Worm (Caenorhabditis elegans) whole organism, young adult: Measurements from ENCODE around the gene him-14.
A peak's percentile ranks its signal among the peaks of the same experiment; 100 is the strongest.

ENCODE experiments used
- B0261.1 ChIP-seq: sonication (generic microtip); optimal IDR thresholded peaks from 2 replicates; lab custom pipeline; 2016; ENCODE audit warnings: mild to moderate bottlenecking, missing genetic modification characterization, moderate library complexity, missing compliant biosample characterization
- C06A6.2 ChIP-seq: fragments of 200-800 bp; sonication (Bioruptor generic); conservative IDR thresholded peaks from 2 replicates; pipeline ENCODE4 v1.3.6; 2022; ENCODE audit warnings: missing genetic modification characterization, missing compliant biosample characterization
- C17E4.6 ChIP-seq: fragments of 200-800 bp; sonication (Bioruptor generic); IDR thresholded peaks from 2 replicates; pipeline ENCODE4 v1.3.6; 2022; ENCODE audit warnings: missing genetic modification reagents, missing genetic modification characterization, missing compliant biosample characterization
- D2030.7 ChIP-seq: fragments of 200-800 bp; sonication (Bioruptor generic); IDR thresholded peaks from 2 replicates; pipeline ENCODE4 v1.3.6; 2022; ENCODE audit warnings: missing genetic modification reagents, missing genetic modification characterization, missing compliant biosample characterization
- F10E7.11 ChIP-seq: sonication (generic microtip); optimal IDR thresholded peaks from 2 replicates; lab custom pipeline; 2017; ENCODE audit warnings: mild to moderate bottlenecking, missing genetic modification characterization, moderate library complexity, missing compliant biosample characterization
- F33H1.4 ChIP-seq: fragments of 200-800 bp; sonication (Bioruptor generic); IDR thresholded peaks from 2 replicates; pipeline ENCODE4 v1.3.6; 2022; ENCODE audit warnings: missing genetic modification reagents, missing genetic modification characterization, missing compliant biosample characterization
- F39B2.1 ChIP-seq: fragments of 200-800 bp; sonication (Bioruptor generic); IDR thresholded peaks from 2 replicates; pipeline ENCODE4 v1.3.6; 2022; ENCODE audit warnings: missing genetic modification reagents, missing genetic modification characterization, missing compliant biosample characterization
- T07F8.4 ChIP-seq: sonication (generic microtip); optimal IDR thresholded peaks from 2 replicates; lab custom pipeline; 2016; ENCODE audit warnings: mild to moderate bottlenecking, missing genetic modification characterization, moderate library complexity, missing compliant biosample characterization
- Y53F4B.3 ChIP-seq: fragments of 200-800 bp; sonication (Bioruptor generic); IDR thresholded peaks from 2 replicates; pipeline ENCODE4 v1.3.6; 2022; ENCODE audit warnings: missing genetic modification reagents, missing genetic modification characterization, missing compliant biosample characterization
- Y53G8AR.9 ChIP-seq: fragments of 200-800 bp; sonication (Bioruptor generic); conservative IDR thresholded peaks from 2 replicates; pipeline ENCODE4 v1.3.6; 2022; ENCODE audit warnings: missing genetic modification reagents, missing genetic modification characterization, missing compliant biosample characterization
- ZK185.1 ChIP-seq: sonication (generic microtip); optimal IDR thresholded peaks from 2 replicates; lab custom pipeline; 2016; ENCODE audit warnings: mild to moderate bottlenecking, missing genetic modification characterization, missing compliant biosample characterization; ENCODE audit not compliant: poor library complexity, severe bottlenecking
- ama-1 ChIP-seq, 3 experiments: fragments of 150-350 bp in 1 of 3; sonication (generic microtip) in 2 of 3; optimal IDR thresholded peaks; 2 replicates each; lab custom pipeline; 2014 to 2018; ENCODE audit warnings: missing biosample characterization in 2 of 3, missing genetic modification characterization in 2 of 3, missing genetic modification reagents in 2 of 3
- aptf-2 ChIP-seq: fragments of 200-800 bp; sonication (Bioruptor generic); conservative IDR thresholded peaks from 2 replicates; pipeline ENCODE4 v1.3.6; 2022; ENCODE audit warnings: missing genetic modification reagents, missing genetic modification characterization, missing compliant biosample characterization
- atf-7 ChIP-seq: sonication (generic microtip); optimal IDR thresholded peaks from 2 replicates; lab custom pipeline; 2017; ENCODE audit warnings: mild to moderate bottlenecking, missing genetic modification characterization, missing compliant biosample characterization
- athp-1 ChIP-seq: sonication (generic microtip); optimal IDR thresholded peaks from 2 replicates; lab custom pipeline; 2017; ENCODE audit warnings: mild to moderate bottlenecking, missing genetic modification characterization, missing compliant biosample characterization
- attf-3 ChIP-seq: fragments of 200-800 bp; sonication (Bioruptor generic); conservative IDR thresholded peaks from 2 replicates; pipeline ENCODE4 v1.3.6; 2022; ENCODE audit warnings: missing genetic modification reagents, missing genetic modification characterization, missing compliant biosample characterization
- bed-2 ChIP-seq: fragments of 200-800 bp; sonication (Bioruptor generic); IDR thresholded peaks from 2 replicates; pipeline ENCODE4 v1.3.6; 2022; ENCODE audit warnings: missing genetic modification reagents, missing genetic modification characterization, missing compliant biosample characterization
- ceh-79 ChIP-seq: sonication (generic microtip); optimal IDR thresholded peaks from 2 replicates; lab custom pipeline; 2017; ENCODE audit warnings: mild to moderate bottlenecking, missing genetic modification characterization, missing compliant biosample characterization
- chd-7 ChIP-seq: sonication (generic microtip); optimal IDR thresholded peaks from 2 replicates; lab custom pipeline; 2016; ENCODE audit warnings: mild to moderate bottlenecking, missing genetic modification characterization, moderate library complexity, missing compliant biosample characterization
- efl-1 ChIP-seq: fragments of 150-350 bp; optimal IDR thresholded peaks from 2 replicates; lab custom pipeline; 2014; ENCODE audit warnings: missing biosample characterization, missing genetic modification reagents, missing genetic modification characterization
- egl-18 ChIP-seq: fragments of 200-800 bp; sonication (Bioruptor generic); IDR thresholded peaks from 2 replicates; pipeline ENCODE4 v1.3.6; 2022; ENCODE audit warnings: missing genetic modification reagents, missing genetic modification characterization, missing compliant biosample characterization
- ekl-4 ChIP-seq: fragments of 200-800 bp; sonication (Bioruptor generic); IDR thresholded peaks from 2 replicates; pipeline ENCODE4 v1.3.6; 2022; ENCODE audit warnings: missing genetic modification reagents, missing genetic modification characterization, missing compliant biosample characterization
- ets-4 ChIP-seq: fragments of 200-800 bp; sonication (Bioruptor generic); optimal IDR thresholded peaks from 2 replicates; lab custom pipeline; 2018; ENCODE audit warnings: mild to moderate bottlenecking, missing genetic modification characterization, missing compliant biosample characterization
- fkh-3 ChIP-seq: sonication (generic microtip); optimal IDR thresholded peaks from 2 replicates; lab custom pipeline; 2016; ENCODE audit warnings: mild to moderate bottlenecking, missing genetic modification characterization, missing compliant biosample characterization
- gei-17 ChIP-seq: fragments of 200-800 bp; sonication (Bioruptor generic); optimal IDR thresholded peaks from 2 replicates; lab custom pipeline; 2018; ENCODE audit warnings: mild to moderate bottlenecking, missing genetic modification characterization, missing compliant biosample characterization
- hlh-26 ChIP-seq: fragments of 200-800 bp; sonication (Bioruptor generic); conservative IDR thresholded peaks from 2 replicates; pipeline ENCODE4 v1.3.6; 2022; ENCODE audit warnings: missing genetic modification reagents, missing genetic modification characterization, missing compliant biosample characterization
- hsf-1 ChIP-seq: fragments of 200-800 bp; sonication (Bioruptor generic); IDR thresholded peaks from 2 replicates; pipeline ENCODE4 v1.3.6; 2022; ENCODE audit warnings: missing genetic modification reagents, missing genetic modification characterization, missing compliant biosample characterization
- lag-1 ChIP-seq: fragments of 200-800 bp; sonication (Bioruptor generic); IDR thresholded peaks from 2 replicates; pipeline ENCODE4 v1.3.6; 2022; ENCODE audit warnings: missing genetic modification reagents, missing genetic modification characterization, missing compliant biosample characterization
- let-526 ChIP-seq: fragments of 200-800 bp; sonication (Bioruptor generic); IDR thresholded peaks from 2 replicates; pipeline ENCODE4 v1.3.6; 2022; ENCODE audit warnings: missing genetic modification reagents, missing genetic modification characterization, missing compliant biosample characterization
- let-607 ChIP-seq, 2 experiments: fragments of 200-800 bp in 1 of 2; sonication (Bioruptor generic) in 1 of 2; sonication (generic microtip) in 1 of 2; optimal IDR thresholded peaks; 2 replicates each; lab custom pipeline; 2016 to 2018; ENCODE audit warnings: mild to moderate bottlenecking in 2 of 2, missing compliant biosample characterization in 2 of 2, missing genetic modification characterization in 2 of 2, moderate library complexity in 2 of 2, missing genotype in 1 of 2
- lin-26 ChIP-seq: fragments of 200-800 bp; sonication (Bioruptor generic); IDR thresholded peaks from 2 replicates; pipeline ENCODE4 v1.3.6; 2022; ENCODE audit warnings: missing genetic modification reagents, missing genetic modification characterization, missing compliant biosample characterization
- madf-10 ChIP-seq: sonication (generic microtip); optimal IDR thresholded peaks from 2 replicates; lab custom pipeline; 2016; ENCODE audit warnings: mild to moderate bottlenecking, missing genetic modification characterization, missing compliant biosample characterization
- mel-28 ChIP-seq: sonication (generic microtip); optimal IDR thresholded peaks from 2 replicates; lab custom pipeline; 2016; ENCODE audit warnings: borderline replicate concordance, mild to moderate bottlenecking, missing genetic modification characterization, missing compliant biosample characterization
- mxl-1 ChIP-seq: sonication (generic microtip); optimal IDR thresholded peaks from 2 replicates; lab custom pipeline; 2016; ENCODE audit warnings: missing genetic modification characterization, missing compliant biosample characterization
- nfya-1 ChIP-seq: sonication (generic microtip); optimal IDR thresholded peaks from 2 replicates; lab custom pipeline; 2017; ENCODE audit warnings: antibody characterized with exemption, missing compliant biosample characterization, missing genetic modification characterization, borderline replicate concordance; ENCODE audit not compliant: insufficient read depth
- nfyb-1 ChIP-seq: fragments of 200-800 bp; sonication (Bioruptor generic); IDR thresholded peaks from 2 replicates; pipeline ENCODE4 v1.3.6; 2022; ENCODE audit warnings: missing genetic modification reagents, missing genetic modification characterization, missing compliant biosample characterization
- nhr-179 ChIP-seq: sonication (generic microtip); optimal IDR thresholded peaks from 2 replicates; lab custom pipeline; 2016; ENCODE audit warnings: mild to moderate bottlenecking, missing genetic modification characterization, missing compliant biosample characterization
- rcor-1 ChIP-seq: fragments of 200-800 bp; sonication (Bioruptor generic); IDR thresholded peaks from 2 replicates; pipeline ENCODE4 v1.3.6; 2022; ENCODE audit warnings: missing genetic modification reagents, missing genetic modification characterization, missing compliant biosample characterization
- rec-8 ChIP-seq, 2 experiments: sonication (generic microtip); optimal IDR thresholded peaks; 2 replicates each; lab custom pipeline; 2016; ENCODE audit warnings: mild to moderate bottlenecking in 2 of 2, missing genetic modification characterization in 2 of 2, missing genetic modification reagents in 2 of 2, missing genotype in 2 of 2, missing biosample characterization in 1 of 2, missing compliant biosample characterization in 1 of 2, moderate library complexity in 1 of 2
- repo-1 ChIP-seq: sonication (generic microtip); optimal IDR thresholded peaks from 2 replicates; lab custom pipeline; 2017; ENCODE audit warnings: mild to moderate bottlenecking, missing genetic modification characterization, missing compliant biosample characterization
- sea-2 ChIP-seq: fragments of 200-800 bp; sonication (Bioruptor generic); IDR thresholded peaks from 2 replicates; pipeline ENCODE4 v1.3.6; 2022; ENCODE audit warnings: missing genetic modification characterization, missing compliant biosample characterization
- snpc-1.3 ChIP-seq: sonication (generic microtip); optimal IDR thresholded peaks from 2 replicates; lab custom pipeline; 2017; ENCODE audit warnings: missing genetic modification characterization, mild to moderate bottlenecking, missing compliant biosample characterization, antibody characterized with exemption, moderate library complexity, missing genotype, missing genetic modification reagents; ENCODE audit not compliant: insufficient read depth
- snpc-4 ChIP-seq, 5 experiments: fragments of 150-350 bp in 1 of 5; sonication (generic microtip) in 4 of 5; optimal IDR thresholded peaks; 2 replicates each; lab custom pipeline; 2014 to 2018; ENCODE audit warnings: missing genetic modification characterization in 5 of 5, missing biosample characterization in 3 of 5, antibody characterized with exemption in 2 of 5, mild to moderate bottlenecking in 2 of 5, missing compliant biosample characterization in 2 of 5, missing genotype in 2 of 5, moderate library complexity in 2 of 5, missing genetic modification reagents in 1 of 5
- sptf-2 ChIP-seq: fragments of 200-800 bp; sonication (Bioruptor generic); optimal IDR thresholded peaks from 2 replicates; lab custom pipeline; 2018; ENCODE audit warnings: mild to moderate bottlenecking, missing genetic modification characterization, missing compliant biosample characterization
- unc-130 ChIP-seq: sonication (generic microtip); optimal IDR thresholded peaks from 2 replicates; lab custom pipeline; 2016; ENCODE audit warnings: missing genetic modification reagents, missing genetic modification characterization, missing compliant biosample characterization
- zim-3 ChIP-seq: sonication (generic microtip); optimal IDR thresholded peaks from 2 replicates; lab custom pipeline; 2017; ENCODE audit warnings: mild to moderate bottlenecking, missing genetic modification characterization, moderate library complexity, missing compliant biosample characterization
- ztf-6 ChIP-seq: fragments of 200-800 bp; sonication (Bioruptor generic); IDR thresholded peaks from 2 replicates; pipeline ENCODE4 v1.3.6; 2022; ENCODE audit warnings: missing genetic modification reagents, missing genetic modification characterization, missing compliant biosample characterization

Gene him-14

DNA sequence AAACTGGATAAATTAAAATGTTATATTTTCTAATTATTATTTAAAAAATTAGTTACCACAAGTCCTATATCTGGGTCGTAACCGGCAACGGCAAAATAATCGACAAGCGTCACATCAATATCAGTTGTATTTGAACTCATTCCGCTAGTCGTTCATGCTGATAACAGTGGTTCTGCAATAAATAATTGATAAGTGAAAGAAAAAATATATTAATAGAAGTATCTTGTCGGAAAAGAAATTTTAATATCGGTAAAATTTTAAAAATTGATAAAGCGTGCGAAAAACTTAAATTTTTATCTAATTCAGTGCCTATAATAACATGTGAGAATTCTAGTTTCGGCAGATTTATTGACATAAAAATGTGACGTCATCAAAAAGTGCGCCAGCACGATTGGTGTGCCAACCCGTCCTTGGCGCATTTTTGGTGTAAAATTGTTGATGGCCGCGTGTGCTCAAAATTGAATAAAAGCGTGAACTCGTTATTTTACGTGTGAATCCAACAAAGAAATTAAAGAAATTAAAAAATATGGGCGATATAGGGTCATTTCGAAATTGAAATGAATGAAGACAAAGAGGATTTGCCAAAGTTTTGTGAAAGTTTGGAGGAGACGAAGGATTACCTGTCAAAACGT lies 47.3 kb downstream of the him-14 start, which contains the start of the genes lst-6 and lst-5 (continued):
- no peak for TF ChIP-seq zim-3 (tag; lab: Kevin White, UChicago)
- TF ChIP-seq hsf-1 = no peak
- no peak for TF ChIP-seq repo-1 (tag; lab: Kevin White, UChicago)
- TF ChIP-seq C17E4.6 (GFP tag; lab: Robert Waterston, UW) = no peak
- peak; percentile 16; the same call in 1 of the 2 replicates for TF ChIP-seq F33H1.4
- no peak for TF ChIP-seq F39B2.1 (GFP tag; lab: Robert Waterston, UW)
- TF ChIP-seq mxl-1 (tag; lab: Kevin White, UChicago) = no peak
- TF ChIP-seq Y53F4B.3 = no peak
- no peak for TF ChIP-seq snpc-1.3 (tag; lab: Kevin White, UChicago)
- no peak for TF ChIP-seq fkh-3
- no peak for TF ChIP-seq gei-17
- TF ChIP-seq ekl-4 = no peak
- TF ChIP-seq atf-7 (tag; lab: Kevin White, UChicago) = peak; percentile 57
- TF ChIP-seq C06A6.2 (GFP tag; lab: Robert Waterston, UW) = no peak
- no peak for TF ChIP-seq sptf-2 (GFP tag; lab: Kevin White, UChicago)
- TF ChIP-seq Y53G8AR.9 (GFP tag; lab: Robert Waterston, UW) = no peak
- no peak for TF ChIP-seq madf-10
- TF ChIP-seq sea-2 (GFP tag; lab: Robert Waterston, UW) = no peak
- no peak for TF ChIP-seq let-526 (GFP tag; lab: Robert Waterston, UW)
- TF ChIP-seq mel-28 (tag; lab: Kevin White, UChicago) = no peak
- TF ChIP-seq nfyb-1 (GFP tag; lab: Robert Waterston, UW) = no peak
- no peak for TF ChIP-seq chd-7 (tag; lab: Kevin White, UChicago)
- no peak for TF ChIP-seq rec-8 (tag; optimal IDR thresholded peaks at IDR 0.05; lab: Kevin White, UChicago)
- TF ChIP-seq athp-1 = no peak
- no peak for TF ChIP-seq B0261.1 (tag; lab: Kevin White, UChicago)
- no peak for TF ChIP-seq efl-1 (GFP tag; lab: Kevin White, UChicago)
- TF ChIP-seq ZK185.1 (tag; lab: Kevin White, UChicago) = no peak
- TF ChIP-seq egl-18 (GFP tag; lab: Robert Waterston, UW) = no peak
- TF ChIP-seq aptf-2 (GFP tag; lab: Robert Waterston, UW) = no peak
- peak; percentile 49; the same call in 1 of the 2 replicates for TF ChIP-seq attf-3 (GFP tag; lab: Robert Waterston, UW)
- no peak for TF ChIP-seq snpc-4 (GFP tag; optimal IDR thresholded peaks at IDR 0.05; lab: Kevin White, UChicago)
- peak in 2 of 4 experiments; percentile 10 to 46 for TF ChIP-seq snpc-4 (tag; optimal IDR thresholded peaks at IDR 0.05; lab: Kevin White, UChicago)
- no peak for TF ChIP-seq nfya-1
- no peak for TF ChIP-seq bed-2
- no peak for TF ChIP-seq ets-4 (GFP tag; lab: Kevin White, UChicago)
- TF ChIP-seq nhr-179 = no peak
- no peak for TF ChIP-seq rcor-1 (GFP tag; lab: Robert Waterston, UW)
- TF ChIP-seq lin-26 = no peak
- no peak for TF ChIP-seq ceh-79 (tag; lab: Kevin White, UChicago)
- no peak for TF ChIP-seq F10E7.11 (tag; lab: Kevin White, UChicago)
- no peak for TF ChIP-seq ztf-6 (GFP tag; lab: Robert Waterston, UW)
- peak in 1 of 2 experiments; percentile 23 for TF ChIP-seq let-607 (tag; optimal IDR thresholded peaks at IDR 0.05; lab: Kevin White, UChicago)
- no peak for TF ChIP-seq unc-130
- TF ChIP-seq ama-1 (optimal IDR thresholded peaks at IDR 0.05; lab: Kevin White, UChicago) = no peak
- TF ChIP-seq ama-1 (GFP tag; optimal IDR thresholded peaks at IDR 0.05; lab: Kevin White, UChicago) = no peak
- no peak for TF ChIP-seq T07F8.4
- TF ChIP-seq lag-1 = no peak
- no peak for TF ChIP-seq hlh-26
- no peak for TF ChIP-seq D2030.7 (GFP tag; lab: Robert Waterston, UW)
